Fruit fly (Drosophila melanogaster) Kc167 (cell line): ENCODE results near the gene CG7432.

Experiments used
- Myc ChIP-seq: fragments of >200 bp; optimal IDR thresholded peaks from 2 replicates; lab custom pipeline; 2017; ENCODE audit warnings: missing external identifiers
- Sin3A ChIP-seq: fragments of >200 bp; optimal IDR thresholded peaks from 2 replicates; lab custom pipeline; 2018; ENCODE audit warnings: missing external identifiers
- h ChIP-seq: fragments of >200 bp; optimal IDR thresholded peaks from 3 replicates; lab custom pipeline; 2018; ENCODE audit warnings: missing external identifiers
- insv ChIP-seq: fragments of >200 bp; optimal IDR thresholded peaks from 3 replicates; lab custom pipeline; 2018; ENCODE audit warnings: missing external identifiers
- psq ChIP-seq: fragments of >200 bp; optimal IDR thresholded peaks from 2 replicates; lab custom pipeline; 2017; ENCODE audit warnings: missing external identifiers
- ttk ChIP-seq: sonication (Bioruptor generic); optimal IDR thresholded peaks from 2 replicates; lab custom pipeline; 2017; ENCODE audit warnings: missing external identifiers

DNA sequence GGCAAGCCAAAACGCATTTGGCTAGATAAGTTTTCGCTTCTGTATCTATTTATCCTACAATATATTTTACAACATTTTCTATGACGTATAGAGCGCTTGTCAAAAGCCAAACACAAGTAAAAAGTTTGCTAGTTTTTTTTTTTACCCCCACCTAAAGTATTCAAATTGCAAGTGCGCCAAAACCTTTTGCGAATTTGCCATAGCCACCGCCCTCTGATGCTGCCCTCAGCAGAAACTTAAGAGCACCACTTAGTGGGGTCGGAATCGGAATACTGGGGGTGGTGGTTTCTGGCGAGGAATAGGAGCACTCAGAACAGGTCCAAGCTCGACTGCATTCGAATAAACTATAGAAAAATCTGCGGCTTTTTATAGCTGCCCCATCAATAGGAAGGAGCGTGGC, 7.0 kb upstream of the CG7432 start, which contains the start of gene CG6184:
- TF ChIP-seq Myc (lab: Kevin White, UChicago): no peak
- no peak for TF ChIP-seq psq (lab: Kevin White, UChicago)
- TF ChIP-seq Sin3A (lab: Kevin White, UChicago): no peak
- TF ChIP-seq insv (lab: Kevin White, UChicago): no peak
- no peak for TF ChIP-seq h (lab: Kevin White, UChicago)
- TF ChIP-seq ttk (lab: Kevin White, UChicago): no peak
